Fruit fly (Drosophila melanogaster): ENCODE measurements around the gene CG14968.

- TF ChIP-seq h (optimal IDR thresholded peaks at IDR 0.05): no peak
- TF ChIP-seq ttk (optimal IDR thresholded peaks at IDR 0.05): no peak
- TF ChIP-seq psq (optimal IDR thresholded peaks at IDR 0.05): no peak
- no peak for TF ChIP-seq Sin3A (optimal IDR thresholded peaks at IDR 0.05)
- TF ChIP-seq insv (optimal IDR thresholded peaks at IDR 0.05): no peak
Observed at dm6 chr3L:3319992-3320732, 17.2 kb upstream of the CG14968 start.

Data from Kc167 (cell line).